Worm (Caenorhabditis elegans) whole organism, L3 larva: ENCODE results near the gene F19C7.2.

Experiments
- ceh-16 ChIP-seq: sonication (generic microtip); optimal IDR thresholded peaks from 2 replicates; lab custom pipeline; 2017; ENCODE audit warnings: missing biosample characterization, missing genetic modification characterization
- fkh-10 ChIP-seq: sonication (generic microtip); optimal IDR thresholded peaks from 2 replicates; lab custom pipeline; 2017; ENCODE audit warnings: missing biosample characterization, missing genetic modification reagents, missing genetic modification characterization
- unc-39 ChIP-seq: sonication (generic microtip); optimal IDR thresholded peaks from 4 replicates; lab custom pipeline; 2017; ENCODE audit warnings: missing biosample characterization, missing genetic modification characterization

DNA sequence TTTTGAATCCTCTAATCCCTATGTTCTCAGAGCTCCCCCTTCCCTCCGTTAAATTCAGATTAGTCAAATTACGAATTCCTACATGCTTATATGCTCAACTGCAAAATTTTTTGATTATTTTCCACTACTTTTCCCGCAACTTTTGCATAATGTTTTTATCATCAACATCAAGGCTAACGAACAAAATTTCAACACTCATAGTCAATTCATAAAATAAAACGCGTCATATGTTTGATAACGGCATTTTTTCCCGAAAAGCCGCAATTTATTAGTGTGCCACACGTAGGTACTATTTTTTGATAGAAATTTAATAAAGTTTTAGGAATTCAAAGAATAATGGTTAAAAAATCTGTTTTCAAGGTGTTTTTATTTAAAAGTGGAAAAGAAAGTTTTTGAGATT lies 40.6 kb upstream of the F19C7.2 start:
- no peak for TF ChIP-seq unc-39 (tag; lab: Kevin White, UChicago)
- TF ChIP-seq fkh-10: no peak
- TF ChIP-seq ceh-16: no peak
